Worm (Caenorhabditis elegans) whole organism, L2 larva: ENCODE data around the gene C09B8.3.

Experiments used
- F13H6.1 ChIP-seq: sonication (generic microtip); optimal IDR thresholded peaks from 2 replicates; lab custom pipeline; 2016; ENCODE audit warnings: missing genetic modification characterization, missing compliant biosample characterization
- R02D3.7 ChIP-seq: fragments of 150-350 bp; optimal IDR thresholded peaks from 2 replicates; lab custom pipeline; 2014; ENCODE audit warnings: missing biosample characterization, missing genetic modification characterization
- ZK546.5 ChIP-seq: sonication (generic microtip); optimal IDR thresholded peaks from 2 replicates; lab custom pipeline; 2017; ENCODE audit warnings: missing biosample characterization, missing genetic modification characterization
- alr-1 ChIP-seq: fragments of 150-350 bp; optimal IDR thresholded peaks from 2 replicates; lab custom pipeline; 2014; ENCODE audit warnings: missing biosample characterization, missing genetic modification characterization
- blmp-1 ChIP-seq: sonication (generic microtip); optimal IDR thresholded peaks from 2 replicates; lab custom pipeline; 2017; ENCODE audit warnings: missing genetic modification characterization, mild to moderate bottlenecking, missing compliant biosample characterization, antibody characterized with exemption, moderate library complexity; ENCODE audit not compliant: insufficient read depth
- ceh-16 ChIP-seq: fragments of 150-350 bp; optimal IDR thresholded peaks from 2 replicates; lab custom pipeline; 2014; ENCODE audit warnings: missing biosample characterization, missing genetic modification characterization
- ceh-82 ChIP-seq: fragments of 150-350 bp; optimal IDR thresholded peaks from 2 replicates; lab custom pipeline; 2014; ENCODE audit warnings: missing biosample characterization, missing genetic modification characterization
- crh-2 ChIP-seq: sonication (generic microtip); optimal IDR thresholded peaks from 2 replicates; lab custom pipeline; 2017; ENCODE audit warnings: missing biosample characterization, missing genetic modification characterization
- dmd-4 ChIP-seq: sonication (generic microtip); optimal IDR thresholded peaks from 2 replicates; lab custom pipeline; 2017; ENCODE audit warnings: missing biosample characterization, missing genetic modification characterization
- egl-27 ChIP-seq: sonication (generic microtip); optimal IDR thresholded peaks from 3 replicates; lab custom pipeline; 2017; ENCODE audit warnings: missing biosample characterization, missing genetic modification reagents, missing genetic modification characterization
- elt-3 ChIP-seq: sonication (generic microtip); optimal IDR thresholded peaks from 2 replicates; lab custom pipeline; 2017; ENCODE audit warnings: missing biosample characterization, missing genetic modification characterization
- fos-1 ChIP-seq: fragments of 150-350 bp; optimal IDR thresholded peaks from 2 replicates; lab custom pipeline; 2014; ENCODE audit warnings: missing biosample characterization, missing genetic modification characterization
- gmeb-1 ChIP-seq: fragments of 150-350 bp; optimal IDR thresholded peaks from 2 replicates; lab custom pipeline; 2014; ENCODE audit warnings: missing biosample characterization, missing genetic modification characterization
- lin-13 ChIP-seq: fragments of 150-350 bp; optimal IDR thresholded peaks from 2 replicates; lab custom pipeline; 2014; ENCODE audit warnings: missing biosample characterization, missing genetic modification reagents, missing genetic modification characterization
- lin-39 ChIP-seq: fragments of 150-350 bp; optimal IDR thresholded peaks from 2 replicates; lab custom pipeline; 2014; ENCODE audit warnings: missing biosample characterization, missing genetic modification reagents, missing genetic modification characterization
- lsy-2 ChIP-seq, 2 experiments: fragments of 150-350 bp in 1 of 2; sonication (generic microtip) in 1 of 2; optimal IDR thresholded peaks; 2 replicates each; lab custom pipeline; 2014 to 2017; ENCODE audit warnings: missing biosample characterization in 2 of 2, missing genetic modification characterization in 2 of 2
- mbf-1 ChIP-seq: sonication (generic microtip); optimal IDR thresholded peaks from 2 replicates; lab custom pipeline; 2017; ENCODE audit warnings: missing biosample characterization, missing genetic modification characterization
- mdl-1 ChIP-seq, 2 experiments: fragments of 150-350 bp in 1 of 2; sonication (generic microtip) in 1 of 2; optimal IDR thresholded peaks; 2 replicates each; lab custom pipeline; 2017; ENCODE audit warnings: missing biosample characterization in 2 of 2, missing genetic modification characterization in 2 of 2
- nhr-11 ChIP-seq: fragments of 150-350 bp; optimal IDR thresholded peaks from 2 replicates; lab custom pipeline; 2014; ENCODE audit warnings: missing biosample characterization, missing genetic modification characterization
- nhr-12 ChIP-seq: fragments of 150-350 bp; optimal IDR thresholded peaks from 2 replicates; lab custom pipeline; 2014; ENCODE audit warnings: missing biosample characterization, missing genetic modification characterization
- nhr-129 ChIP-seq: fragments of 150-350 bp; optimal IDR thresholded peaks from 2 replicates; lab custom pipeline; 2014; ENCODE audit warnings: missing biosample characterization, missing genetic modification characterization
- nhr-21 ChIP-seq: fragments of 150-350 bp; optimal IDR thresholded peaks from 2 replicates; lab custom pipeline; 2014; ENCODE audit warnings: missing biosample characterization, missing genetic modification characterization
- nhr-23 ChIP-seq: fragments of 150-350 bp; optimal IDR thresholded peaks from 2 replicates; lab custom pipeline; 2014; ENCODE audit warnings: missing biosample characterization, missing genetic modification reagents, missing genetic modification characterization
- nhr-237 ChIP-seq: fragments of 150-350 bp; optimal IDR thresholded peaks from 2 replicates; lab custom pipeline; 2014; ENCODE audit warnings: missing biosample characterization, missing genetic modification characterization
- nhr-6 ChIP-seq: fragments of 150-350 bp; optimal IDR thresholded peaks from 2 replicates; lab custom pipeline; 2014; ENCODE audit warnings: missing biosample characterization, missing genetic modification characterization
- nhr-77 ChIP-seq: fragments of 150-350 bp; optimal IDR thresholded peaks from 2 replicates; lab custom pipeline; 2014; ENCODE audit warnings: missing biosample characterization, missing genetic modification characterization
- peb-1 ChIP-seq: fragments of 150-350 bp; optimal IDR thresholded peaks from 2 replicates; lab custom pipeline; 2014; ENCODE audit warnings: missing biosample characterization, missing genetic modification characterization
- sem-4 ChIP-seq: fragments of 150-350 bp; optimal IDR thresholded peaks from 2 replicates; lab custom pipeline; 2014; ENCODE audit warnings: missing biosample characterization, missing genetic modification reagents, missing genetic modification characterization
- skn-1 ChIP-seq: sonication (generic microtip); optimal IDR thresholded peaks from 2 replicates; lab custom pipeline; 2017; ENCODE audit warnings: missing biosample characterization, missing genetic modification characterization
- sma-3 ChIP-seq: sonication (generic microtip); optimal IDR thresholded peaks from 2 replicates; lab custom pipeline; 2016; ENCODE audit warnings: missing genetic modification reagents, missing genetic modification characterization, missing compliant biosample characterization
- snpc-4 ChIP-seq: fragments of 150-350 bp; optimal IDR thresholded peaks from 2 replicates; lab custom pipeline; 2014; ENCODE audit warnings: missing biosample characterization, missing genetic modification characterization
- unc-55 ChIP-seq: fragments of 150-350 bp; sonication (generic microtip); optimal IDR thresholded peaks from 3 replicates; lab custom pipeline; 2014; ENCODE audit warnings: missing biosample characterization, missing genetic modification reagents, missing genetic modification characterization
- unc-62 ChIP-seq: fragments of 150-350 bp; optimal IDR thresholded peaks from 2 replicates; lab custom pipeline; 2014; ENCODE audit warnings: missing biosample characterization, missing genetic modification reagents, missing genetic modification characterization
- zag-1 ChIP-seq: fragments of 150-350 bp; optimal IDR thresholded peaks from 2 replicates; lab custom pipeline; 2014; ENCODE audit warnings: missing biosample characterization, missing genetic modification characterization

The C09B8.3 gene

ce11 chrX:6001432-6001831 is 9.0 kb downstream of the C09B8.3 start, which contains the start of gene F22F4.4:
TSS of gene F22F4.4 (minus strand) at chrX:6001532.
- TF ChIP-seq nhr-12 (tag; lab: Kevin White, UChicago): no peak
- no peak for TF ChIP-seq gmeb-1 (tag; lab: Kevin White, UChicago)
- no peak for TF ChIP-seq unc-55 (GFP tag; lab: Kevin White, UChicago)
- no peak for TF ChIP-seq nhr-77 (tag; lab: Kevin White, UChicago)
- no peak for TF ChIP-seq ceh-16 (tag; lab: Kevin White, UChicago)
- no peak for TF ChIP-seq blmp-1 (tag; lab: Kevin White, UChicago)
- TF ChIP-seq alr-1: no peak

ce11 chrX:5999103-5999554 is 11.3 kb downstream of the C09B8.3 start, which contains the start of gene F22F4.9:
TSS of gene F22F4.9 (minus strand) at chrX:5999504.
- TF ChIP-seq lin-13 (GFP tag; lab: Kevin White, UChicago) (no peak), fos-1 (tag; lab: Kevin White, UChicago) (no peak), elt-3 (tag; lab: Kevin White, UChicago) (no peak)

ce11 chrX:5995613-5996206 is 14.8 kb downstream of the C09B8.3 start, which contains the start of gene inx-3:
TSS of gene inx-3 (plus strand) at chrX:5996156.
- TF ChIP-seq nhr-77 (tag; lab: Kevin White, UChicago) (no peak), mbf-1 (tag; lab: Kevin White, UChicago) (no peak), ceh-82 (tag; lab: Kevin White, UChicago) (no peak), unc-62 (no peak), mdl-1 (tag; optimal IDR thresholded peaks at IDR 0.05; lab: Kevin White, UChicago) (no peak), R02D3.7 (tag; lab: Kevin White, UChicago) (no peak), crh-2 (tag; lab: Kevin White, UChicago) (no peak), sem-4 (no peak), snpc-4 (no peak), skn-1 (no peak), nhr-129 (no peak), nhr-23 (no peak), peb-1 (tag; lab: Kevin White, UChicago) (no peak)
- TF ChIP-seq, all 48 proteins: peak for 0

DNA sequence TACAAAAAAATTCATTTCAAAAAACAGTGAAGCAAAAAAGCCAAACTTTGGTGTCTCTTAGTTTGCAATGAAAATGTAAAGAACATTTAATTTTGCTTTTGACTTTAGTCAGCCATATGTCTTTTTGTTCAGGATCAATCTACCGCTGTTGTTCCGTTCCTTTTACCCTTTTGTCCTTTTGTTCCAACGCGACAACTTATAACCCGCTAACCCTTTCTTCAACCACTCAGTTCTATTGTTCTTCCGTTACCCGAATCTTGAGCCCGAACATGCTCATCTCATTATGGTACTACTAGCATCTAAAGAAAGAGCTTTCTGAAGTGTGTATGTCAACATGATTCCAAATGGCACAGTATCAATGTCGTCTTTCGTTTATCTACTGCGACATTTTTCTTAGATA is 16.5 kb downstream of the C09B8.3 start:
- TF ChIP-seq lsy-2 (tag; optimal IDR thresholded peaks at IDR 0.05; lab: Kevin White, UChicago): no peak

DNA sequence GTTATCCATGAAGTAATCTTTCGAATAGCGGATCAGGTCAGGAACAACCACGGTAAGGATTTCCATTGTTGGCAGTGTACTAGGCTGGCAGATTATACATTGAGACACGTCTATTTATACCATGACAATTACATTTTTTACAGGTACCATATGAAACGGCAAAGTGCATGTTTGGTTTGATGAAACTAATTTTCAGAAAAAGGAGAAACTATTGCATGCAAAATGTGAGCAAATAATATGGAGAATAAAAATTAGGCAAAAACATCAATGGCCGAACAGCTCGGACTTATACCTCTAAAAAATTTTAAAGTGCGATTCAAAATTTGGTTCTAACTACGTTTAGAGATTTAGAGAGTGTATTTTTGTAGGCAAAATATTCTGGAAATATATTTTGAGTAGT is 17.7 kb downstream of the C09B8.3 start, which contains the start of gene F22F4.5:
Gene F22F4.5 (minus strand): TSS at position 101 of the 400 bp plus-strand sequence.
- TF ChIP-seq lin-39 (tag; lab: Kevin White, UChicago): no peak
- TF ChIP-seq R02D3.7 (tag; lab: Kevin White, UChicago): no peak
- no peak for TF ChIP-seq nhr-237
- TF ChIP-seq nhr-12 (tag; lab: Kevin White, UChicago): no peak
- no peak for TF ChIP-seq F13H6.1 (tag; lab: Kevin White, UChicago)
- TF ChIP-seq nhr-11 (tag; lab: Kevin White, UChicago): no peak
- TF ChIP-seq nhr-23: no peak
- no peak for TF ChIP-seq nhr-6 (tag; lab: Kevin White, UChicago)
- TF ChIP-seq gmeb-1 (tag; lab: Kevin White, UChicago): no peak
- no peak for TF ChIP-seq alr-1
- no peak for TF ChIP-seq egl-27 (tag; lab: Kevin White, UChicago)
- TF ChIP-seq ZK546.5: no peak
- TF ChIP-seq zag-1 (tag; lab: Kevin White, UChicago): no peak
- TF ChIP-seq fos-1 (tag; lab: Kevin White, UChicago): no peak
- no peak for TF ChIP-seq nhr-21
- TF ChIP-seq elt-3 (tag; lab: Kevin White, UChicago): no peak
- TF ChIP-seq nhr-129: no peak
- TF ChIP-seq crh-2 (tag; lab: Kevin White, UChicago): no peak
- no peak for TF ChIP-seq peb-1 (tag; lab: Kevin White, UChicago)

DNA sequence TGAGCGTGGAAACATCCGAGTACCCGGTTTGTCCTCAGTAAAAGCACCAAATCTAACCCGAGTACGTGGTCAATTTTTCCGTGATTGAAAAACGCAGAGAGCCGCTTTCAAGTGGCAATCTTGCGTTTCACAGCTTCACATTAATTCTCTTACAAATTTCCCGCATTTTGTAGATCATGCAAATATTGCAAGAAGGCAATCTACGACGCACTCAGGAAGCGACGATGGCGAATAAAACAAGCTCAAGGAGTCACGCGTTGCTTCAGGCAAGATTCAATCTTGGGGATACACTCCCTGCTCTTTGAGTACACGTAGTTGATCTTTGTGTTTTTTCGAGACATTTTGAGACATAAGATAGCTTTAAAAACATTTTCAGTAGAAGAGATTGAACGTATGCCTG is 22.6 kb downstream of the C09B8.3 start:
- TF ChIP-seq dmd-4 (tag; lab: Kevin White, UChicago): no peak
- TF ChIP-seq nhr-237: no peak
- TF ChIP-seq crh-2 (tag; lab: Kevin White, UChicago): no peak
- no peak for TF ChIP-seq sma-3 (GFP tag; lab: Kevin White, UChicago)
- TF ChIP-seq nhr-23: no peak
- no peak for TF ChIP-seq ceh-82 (tag; lab: Kevin White, UChicago)
